Worm (Caenorhabditis elegans): ENCODE results near the gene hil-4.

hil-4 gene

ce11 chrV:4754123-4754522, at the start of gene hil-4:
Gene hil-4 (plus strand): TSS chrV:4754313.
- no peak for TF ChIP-seq nhr-129 (tag; optimal IDR thresholded peaks at IDR 0.05)

- TF ChIP-seq nhr-237 (tag; optimal IDR thresholded peaks at IDR 0.05) (no peak), dmd-4 (tag; optimal IDR thresholded peaks at IDR 0.05) (no peak), ztf-11 (tag; optimal IDR thresholded peaks at IDR 0.05) (no peak), Y55F3AM.14 (GFP tag; optimal IDR thresholded peaks at IDR 0.05) (no peak), unc-62 (GFP tag; optimal IDR thresholded peaks at IDR 0.05) (no peak), gmeb-1 (tag; optimal IDR thresholded peaks at IDR 0.05) (no peak)
Measured at ce11 chrV:4707646-4708045, 46.5 kb upstream of the hil-4 start.

- TF ChIP-seq ceh-82 (tag; optimal IDR thresholded peaks at IDR 0.05) (no peak), ztf-4 (tag; optimal IDR thresholded peaks at IDR 0.05) (no peak), egl-27 (tag; optimal IDR thresholded peaks at IDR 0.05) (no peak), skn-1 (tag; optimal IDR thresholded peaks at IDR 0.05) (no peak), ztf-1 (GFP tag; conservative IDR thresholded peaks at IDR 0.05) (no peak), blmp-1 (tag; optimal IDR thresholded peaks at IDR 0.05; ENCODE audit: insufficient read depth) (no peak)
Measured at ce11 chrV:4710464-4710863, 43.6 kb upstream of the hil-4 start, which contains the start of gene oac-24. Gene oac-24 (plus strand): TSS chrV:4710764.

ce11 chrV:4719965-4720364, 34.1 kb upstream of the hil-4 start, which contains the start of gene prx-6:
Gene prx-6 (minus strand): TSS chrV:4720093.
- TF ChIP-seq egl-27 (tag; optimal IDR thresholded peaks at IDR 0.05) (no peak), unc-55 (GFP tag; optimal IDR thresholded peaks at IDR 0.05) (no peak), nhr-10 (tag; optimal IDR thresholded peaks at IDR 0.05) (no peak), lin-11 (tag; optimal IDR thresholded peaks at IDR 0.05) (no peak), unc-62 (GFP tag; optimal IDR thresholded peaks at IDR 0.05) (no peak), nhr-11 (tag; optimal IDR thresholded peaks at IDR 0.05) (no peak), crh-2 (tag; optimal IDR thresholded peaks at IDR 0.05) (peak; percentile 66), mbf-1 (tag; optimal IDR thresholded peaks at IDR 0.05) (no peak), fos-1 (tag; optimal IDR thresholded peaks at IDR 0.05) (peak; percentile 41), ztf-11 (tag; optimal IDR thresholded peaks at IDR 0.05) (no peak), snpc-4 (tag; optimal IDR thresholded peaks at IDR 0.05) (no peak), nhr-21 (tag; optimal IDR thresholded peaks at IDR 0.05) (no peak), peb-1 (tag; optimal IDR thresholded peaks at IDR 0.05) (no peak), gmeb-1 (tag; optimal IDR thresholded peaks at IDR 0.05) (peak; percentile 6)

ce11 chrV:4720884-4721464, 33.1 kb upstream of the hil-4 start:
- peak; percentile 50 for TF ChIP-seq crh-2 (tag; optimal IDR thresholded peaks at IDR 0.05)
- TF ChIP-seq nhr-25 (tag; optimal IDR thresholded peaks at IDR 0.05) = no peak
- TF ChIP-seq nhr-77 (tag; optimal IDR thresholded peaks at IDR 0.05) = no peak
- TF ChIP-seq nhr-23 (tag; optimal IDR thresholded peaks at IDR 0.05) = no peak
- no peak for TF ChIP-seq ama-1 (optimal IDR thresholded peaks at IDR 0.05)
- TF ChIP-seq ceh-16 (tag; optimal IDR thresholded peaks at IDR 0.05) = no peak
- peak; percentile 91 for TF ChIP-seq fos-1 (tag; optimal IDR thresholded peaks at IDR 0.05)
- peak; percentile 5 for TF ChIP-seq sma-9 (GFP tag; optimal IDR thresholded peaks at IDR 0.05)
- no peak for TF ChIP-seq sma-9 (tag; optimal IDR thresholded peaks at IDR 0.05)
- TF ChIP-seq gmeb-1 (tag; optimal IDR thresholded peaks at IDR 0.05) = peak; percentile 12

ce11 chrV:4722314-4722713, 31.8 kb upstream of the hil-4 start, which contains the start of gene F39G3.5:
Gene F39G3.5 (plus strand): TSS chrV:4722614.
- no peak for TF ChIP-seq sma-9 (GFP tag; optimal IDR thresholded peaks at IDR 0.05)
- TF ChIP-seq sma-9 (tag; optimal IDR thresholded peaks at IDR 0.05) = no peak

ce11 chrV:4724453-4724852, 29.7 kb upstream of the hil-4 start, which contains the start of gene F39G3.4:
Gene F39G3.4 (plus strand): TSS chrV:4724753.
- TF ChIP-seq gmeb-1 (tag; optimal IDR thresholded peaks at IDR 0.05) (no peak), sma-3 (GFP tag; optimal IDR thresholded peaks at IDR 0.05) (no peak), lin-13 (GFP tag; optimal IDR thresholded peaks at IDR 0.05) (no peak), nhr-237 (tag; optimal IDR thresholded peaks at IDR 0.05) (no peak), nhr-6 (tag; optimal IDR thresholded peaks at IDR 0.05) (no peak)
